Fruit fly (Drosophila melanogaster): Measurements from ENCODE around the gene Pldn.

Gene Pldn

dm6 chr3L:11648410-11648809 lies 42.8 kb downstream of the Pldn start, which contains the start of the genes RIOK1 and Polr3H (continued):
- TF ChIP-seq mld (GFP tag; IDR thresholded peaks at IDR 0.05; ENCODE audit: partially characterized antibody) (no peak), luna (GFP tag; optimal IDR thresholded peaks at IDR 0.05) (no peak), eve (GFP tag; optimal IDR thresholded peaks at IDR 0.05) (no peak), caup (GFP tag; optimal IDR thresholded peaks at IDR 0.05; ENCODE audit: severe bottlenecking) (no peak), CG5245 (GFP tag; optimal IDR thresholded peaks at IDR 0.05) (peak; percentile 47), NC2α (GFP tag; optimal IDR thresholded peaks at IDR 0.05) (no peak), Dip3 (GFP tag; optimal IDR thresholded peaks at IDR 0.05) (peak; percentile 79), Lpt (GFP tag; optimal IDR thresholded peaks at IDR 0.05) (no peak), dati (GFP tag; IDR thresholded peaks at IDR 0.05) (no peak), odd (GFP tag; optimal IDR thresholded peaks at IDR 0.05) (no peak), maf-S (GFP tag; optimal IDR thresholded peaks at IDR 0.05) (peak; percentile 49), Lim3 (GFP tag; IDR thresholded peaks at IDR 0.05) (no peak), nmo (GFP tag; optimal IDR thresholded peaks at IDR 0.05) (peak; percentile 78), pita (GFP tag; optimal IDR thresholded peaks at IDR 0.05) (no peak), CG12942 (GFP tag; optimal IDR thresholded peaks at IDR 0.05) (peak; percentile 75), CG11695 (GFP tag; IDR thresholded peaks at IDR 0.05) (peak; percentile 59; the same call in 1 of the 3 replicates), CG8281 (tag; optimal IDR thresholded peaks at IDR 0.05) (no peak), tx (GFP tag; optimal IDR thresholded peaks at IDR 0.05) (peak; percentile 75), CG17802 (tag; optimal IDR thresholded peaks at IDR 0.05) (peak; percentile 48), hbn (GFP tag; IDR thresholded peaks at IDR 0.05; ENCODE audit: partially characterized antibody) (no peak), CG11398 (GFP tag; optimal IDR thresholded peaks at IDR 0.05) (peak; percentile 14), CG7928 (GFP tag; optimal IDR thresholded peaks at IDR 0.05) (no peak), Dek (tag; optimal IDR thresholded peaks at IDR 0.05) (no peak), CG8359 (GFP tag; optimal IDR thresholded peaks at IDR 0.05; ENCODE audit: borderline replicate concordance) (no peak), grn (GFP tag; optimal IDR thresholded peaks at IDR 0.05) (no peak), Dfd (GFP tag; optimal IDR thresholded peaks at IDR 0.05) (no peak), CG9727 (GFP tag; optimal IDR thresholded peaks at IDR 0.05) (peak; percentile 33), CG15073 (GFP tag; optimal IDR thresholded peaks at IDR 0.05) (no peak), CG11504 (tag; optimal IDR thresholded peaks at IDR 0.05) (no peak), CG4617 (GFP tag; optimal IDR thresholded peaks at IDR 0.05; ENCODE audit: borderline replicate concordance) (peak; percentile 68), CG1233 (GFP tag; optimal IDR thresholded peaks at IDR 0.05) (peak; percentile 55)

- no peak for TF ChIP-seq prd (optimal IDR thresholded peaks at IDR 0.05)
- TF ChIP-seq prd (GFP tag; IDR thresholded peaks at IDR 0.05), result no peak
- no peak for TF ChIP-seq ind (GFP tag; optimal IDR thresholded peaks at IDR 0.05)
Observed at dm6 chr3L:11645933-11646332, 45.3 kb downstream of the Pldn start, which contains the start of gene CG6071. CG6071 (minus strand) TSS chr3L:11646033.

Measured in whole organism, embryonic.